Worm (Caenorhabditis elegans): ENCODE data around the gene C36B7.5.

DNA sequence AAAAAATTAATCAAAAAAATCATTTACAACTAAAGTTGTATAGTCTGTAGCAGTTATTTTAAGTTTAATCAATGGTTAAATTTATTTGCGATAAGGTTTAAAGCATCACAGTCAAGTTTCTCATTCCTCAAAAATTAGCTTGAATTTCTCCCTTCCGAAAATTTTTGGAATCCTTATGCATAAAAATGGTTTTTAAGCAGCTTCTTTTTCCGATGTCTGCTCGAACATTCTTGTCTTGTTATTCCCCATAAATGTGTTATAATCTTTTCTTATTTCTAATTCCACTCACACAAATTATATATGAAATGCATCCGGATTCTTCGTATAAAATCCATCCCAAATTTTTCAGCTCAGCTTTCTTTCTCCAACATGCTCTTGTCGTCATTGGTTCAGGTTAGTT is 5.2 kb upstream of the C36B7.5 start, which contains the start of gene C36B7.3:
- TF ChIP-seq mab-9 (GFP tag; IDR thresholded peaks at IDR 0.05), result no peak
- no peak for TF ChIP-seq zag-1 (tag; optimal IDR thresholded peaks at IDR 0.05)
- TF ChIP-seq elt-3 (tag; optimal IDR thresholded peaks at IDR 0.05), result no peak
- no peak for TF ChIP-seq lin-39 (tag; optimal IDR thresholded peaks at IDR 0.05)
- no peak for TF ChIP-seq lin-13 (GFP tag; optimal IDR thresholded peaks at IDR 0.05)
- no peak for TF ChIP-seq aly-2 (tag; optimal IDR thresholded peaks at IDR 0.05)
- no peak for TF ChIP-seq nhr-28 (tag; optimal IDR thresholded peaks at IDR 0.05)

All from whole organism, L1 larva.